Worm (Caenorhabditis elegans) whole organism, late embryonic: Measurements from ENCODE around the gene fbxb-111.

ENCODE experiments used
- C38D4.7 ChIP-seq: fragments of 200-800 bp; sonication (Bioruptor generic); optimal IDR thresholded peaks from 2 replicates; lab custom pipeline; 2018; ENCODE audit warnings: mild to moderate bottlenecking, missing genetic modification characterization, moderate library complexity, missing compliant biosample characterization
- K02D7.2 ChIP-seq: sonication (generic microtip); optimal IDR thresholded peaks from 2 replicates; lab custom pipeline; 2017; ENCODE audit warnings: mild to moderate bottlenecking, missing genetic modification characterization, missing compliant biosample characterization
- T23F11.4 ChIP-seq: fragments of 200-800 bp; sonication (Bioruptor generic); optimal IDR thresholded peaks from 2 replicates; lab custom pipeline; 2018; ENCODE audit warnings: mild to moderate bottlenecking, missing genetic modification characterization, missing compliant biosample characterization
- ahr-1 ChIP-seq: sonication (generic microtip); optimal IDR thresholded peaks from 2 replicates; lab custom pipeline; 2016; ENCODE audit warnings: missing genetic modification characterization, missing compliant biosample characterization
- ceh-18 ChIP-seq: sonication (generic microtip); optimal IDR thresholded peaks from 2 replicates; lab custom pipeline; 2016; ENCODE audit warnings: missing genetic modification characterization, missing compliant biosample characterization
- ceh-2 ChIP-seq: sonication (generic microtip); optimal IDR thresholded peaks from 2 replicates; lab custom pipeline; 2016; ENCODE audit warnings: missing genotype, missing genetic modification characterization, missing compliant biosample characterization
- ceh-24 ChIP-seq: sonication (generic microtip); optimal IDR thresholded peaks from 2 replicates; lab custom pipeline; 2016; ENCODE audit warnings: mild to moderate bottlenecking, missing genetic modification characterization, missing compliant biosample characterization
- ceh-30 ChIP-seq: fragments of 150-350 bp; optimal IDR thresholded peaks from 2 replicates; lab custom pipeline; 2014; ENCODE audit warnings: missing biosample characterization, missing genetic modification characterization
- ceh-34 ChIP-seq: sonication (generic microtip); optimal IDR thresholded peaks from 2 replicates; lab custom pipeline; 2016; ENCODE audit warnings: mild to moderate bottlenecking, missing genetic modification characterization, missing compliant biosample characterization
- che-1 ChIP-seq: sonication (generic microtip); optimal IDR thresholded peaks from 2 replicates; lab custom pipeline; 2016; ENCODE audit warnings: mild to moderate bottlenecking, missing genetic modification characterization, missing compliant biosample characterization
- dve-1 ChIP-seq: sonication (generic microtip); optimal IDR thresholded peaks from 2 replicates; lab custom pipeline; 2017; ENCODE audit warnings: antibody characterized with exemption, mild to moderate bottlenecking, missing genetic modification characterization, missing compliant biosample characterization
- elt-2 ChIP-seq: sonication (generic microtip); optimal IDR thresholded peaks from 2 replicates; lab custom pipeline; 2016; ENCODE audit warnings: missing genetic modification reagents, missing genetic modification characterization, missing compliant biosample characterization
- elt-4 ChIP-seq: sonication (generic microtip); optimal IDR thresholded peaks from 2 replicates; lab custom pipeline; 2016; ENCODE audit warnings: missing genetic modification characterization, missing compliant biosample characterization
- ets-4 ChIP-seq: sonication (generic microtip); optimal IDR thresholded peaks from 2 replicates; lab custom pipeline; 2016; ENCODE audit warnings: missing genetic modification characterization, missing compliant biosample characterization
- eyg-1 ChIP-seq: sonication (generic microtip); optimal IDR thresholded peaks from 2 replicates; lab custom pipeline; 2016; ENCODE audit warnings: missing genotype, missing genetic modification characterization, missing compliant biosample characterization
- fkh-10 ChIP-seq: fragments of 150-350 bp; optimal IDR thresholded peaks from 2 replicates; lab custom pipeline; 2014; ENCODE audit warnings: missing biosample characterization, missing genetic modification reagents, missing genetic modification characterization
- fkh-6 ChIP-seq: sonication (generic microtip); optimal IDR thresholded peaks from 2 replicates; lab custom pipeline; 2016; ENCODE audit warnings: missing genetic modification characterization, missing compliant biosample characterization
- gmeb-2 ChIP-seq: sonication (generic microtip); optimal IDR thresholded peaks from 2 replicates; lab custom pipeline; 2016; ENCODE audit warnings: missing genetic modification characterization, inconsistent platforms, missing compliant biosample characterization
- hlh-13 ChIP-seq: fragments of 200-800 bp; sonication (Bioruptor generic); optimal IDR thresholded peaks from 2 replicates; lab custom pipeline; 2018; ENCODE audit warnings: mild to moderate bottlenecking, missing genetic modification characterization, missing compliant biosample characterization
- hlh-6 ChIP-seq: sonication (generic microtip); optimal IDR thresholded peaks from 2 replicates; lab custom pipeline; 2016; ENCODE audit warnings: missing genotype, missing genetic modification characterization, missing compliant biosample characterization
- hlh-8 ChIP-seq: sonication (generic microtip); optimal IDR thresholded peaks from 2 replicates; lab custom pipeline; 2016; ENCODE audit warnings: missing genotype, missing genetic modification characterization, missing compliant biosample characterization
- lin-11 ChIP-seq: fragments of 200-800 bp; sonication (Bioruptor generic); optimal IDR thresholded peaks from 2 replicates; lab custom pipeline; 2018; ENCODE audit warnings: mild to moderate bottlenecking, missing genetic modification characterization, missing compliant biosample characterization
- madf-2 ChIP-seq: sonication (generic microtip); optimal IDR thresholded peaks from 2 replicates; lab custom pipeline; 2017; ENCODE audit warnings: missing genetic modification characterization, missing compliant biosample characterization
- mec-3 ChIP-seq: sonication (generic microtip); optimal IDR thresholded peaks from 2 replicates; lab custom pipeline; 2016; ENCODE audit warnings: borderline replicate concordance, missing genetic modification characterization, missing compliant biosample characterization
- nhr-11 ChIP-seq: fragments of 150-350 bp; optimal IDR thresholded peaks from 2 replicates; lab custom pipeline; 2014; ENCODE audit warnings: missing biosample characterization, missing genetic modification characterization
- nhr-232 ChIP-seq: sonication (generic microtip); optimal IDR thresholded peaks from 2 replicates; lab custom pipeline; 2016; ENCODE audit warnings: missing genetic modification characterization, missing compliant biosample characterization
- npax-4 ChIP-seq: sonication (generic microtip); optimal IDR thresholded peaks from 2 replicates; lab custom pipeline; 2016; ENCODE audit warnings: missing genetic modification characterization, missing compliant biosample characterization
- odd-2 ChIP-seq: sonication (generic microtip); optimal IDR thresholded peaks from 2 replicates; lab custom pipeline; 2017; ENCODE audit warnings: antibody characterized with exemption, mild to moderate bottlenecking, missing genetic modification characterization, missing compliant biosample characterization
- pat-9 ChIP-seq: fragments of 200-800 bp; sonication (Bioruptor generic); optimal IDR thresholded peaks from 2 replicates; lab custom pipeline; 2018; ENCODE audit warnings: mild to moderate bottlenecking, missing genetic modification characterization, moderate library complexity, missing compliant biosample characterization
- pha-4 ChIP-seq: fragments of 150-350 bp; optimal IDR thresholded peaks from 2 replicates; lab custom pipeline; 2018; ENCODE audit warnings: missing biosample characterization, missing genetic modification reagents, missing genetic modification characterization
- pqm-1 ChIP-seq: sonication (generic microtip); optimal IDR thresholded peaks from 2 replicates; lab custom pipeline; 2016; ENCODE audit warnings: missing genetic modification characterization, missing compliant biosample characterization
- pros-1 ChIP-seq: fragments of 150-350 bp; optimal IDR thresholded peaks from 2 replicates; lab custom pipeline; 2014; ENCODE audit warnings: missing biosample characterization, missing genetic modification reagents, missing genetic modification characterization
- ref-2 ChIP-seq: sonication (generic microtip); optimal IDR thresholded peaks from 2 replicates; lab custom pipeline; 2016; ENCODE audit warnings: missing genetic modification characterization, missing compliant biosample characterization
- rnt-1 ChIP-seq: sonication (generic microtip); optimal IDR thresholded peaks from 2 replicates; lab custom pipeline; 2016; ENCODE audit warnings: missing genetic modification characterization, missing compliant biosample characterization
- sox-2 ChIP-seq: fragments of 200-800 bp; sonication (Bioruptor generic); IDR thresholded peaks from 2 replicates; pipeline ENCODE4 v1.3.6; 2022; ENCODE audit warnings: missing genetic modification reagents, missing genetic modification characterization, missing compliant biosample characterization
- sox-4 ChIP-seq: sonication (generic microtip); optimal IDR thresholded peaks from 2 replicates; lab custom pipeline; 2017; ENCODE audit warnings: mild to moderate bottlenecking, missing genetic modification characterization, inconsistent platforms, missing compliant biosample characterization
- syd-9 ChIP-seq: sonication (generic microtip); optimal IDR thresholded peaks from 2 replicates; lab custom pipeline; 2016; ENCODE audit warnings: mild to moderate bottlenecking, missing genetic modification characterization, moderate library complexity, missing compliant biosample characterization
- tbx-7 ChIP-seq: sonication (generic microtip); optimal IDR thresholded peaks from 2 replicates; lab custom pipeline; 2016; ENCODE audit warnings: missing genotype, missing genetic modification characterization, missing compliant biosample characterization
- ttx-3 ChIP-seq: sonication (generic microtip); optimal IDR thresholded peaks from 2 replicates; lab custom pipeline; 2016; ENCODE audit warnings: missing genetic modification reagents, missing genetic modification characterization, missing compliant biosample characterization
- unc-55 ChIP-seq: sonication (generic microtip); optimal IDR thresholded peaks from 2 replicates; lab custom pipeline; 2017; ENCODE audit warnings: missing biosample characterization, missing genetic modification reagents, missing genetic modification characterization

fbxb-111 gene

DNA sequence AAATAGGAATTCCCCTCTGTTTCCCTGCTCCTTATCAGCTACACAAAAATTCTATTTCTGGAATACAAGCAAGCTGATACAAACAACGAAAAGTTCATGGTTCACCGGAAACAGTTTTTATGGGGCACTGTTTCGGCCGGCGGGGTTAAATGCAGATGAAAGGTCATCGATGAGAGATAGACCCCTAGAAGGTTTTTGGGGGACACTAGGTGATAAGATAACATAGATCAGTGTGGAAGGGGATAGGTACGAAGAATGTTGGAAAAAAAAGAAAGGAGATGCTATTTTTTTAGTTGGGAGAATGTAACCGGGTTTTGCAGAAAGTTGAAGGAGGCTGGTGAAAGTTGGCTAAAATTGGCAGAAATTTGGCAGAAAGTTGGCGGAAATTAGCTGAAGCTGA lies 30.8 kb upstream of the fbxb-111 start:
- TF ChIP-seq ceh-2 (tag; lab: Kevin White, UChicago) (no peak), hlh-13 (GFP tag; lab: Kevin White, UChicago) (no peak), elt-2 (tag; lab: Kevin White, UChicago) (peak; percentile 37), ceh-30 (tag; lab: Kevin White, UChicago) (no peak), ref-2 (no peak)

DNA sequence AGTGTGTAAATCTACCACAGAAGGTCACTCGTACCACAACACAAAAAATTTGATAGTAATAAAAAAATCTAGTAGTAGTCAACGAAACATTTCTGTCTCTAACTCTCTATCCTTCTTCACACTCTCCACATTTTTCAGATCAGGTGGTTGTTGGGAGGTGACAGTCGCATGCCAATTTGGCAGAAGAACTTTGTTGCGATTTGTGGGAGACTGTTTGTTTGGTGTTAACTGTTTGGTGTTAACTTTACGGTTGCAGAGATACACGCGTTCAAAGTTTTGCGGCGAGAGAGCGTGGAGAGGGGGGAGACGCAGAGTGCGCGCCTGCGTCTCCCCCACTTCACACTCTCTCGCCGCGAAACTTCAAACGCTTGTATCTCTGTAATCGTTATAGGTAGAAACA lies 30.1 kb upstream of the fbxb-111 start:
- TF ChIP-seq hlh-6 (tag; lab: Kevin White, UChicago) (no peak), eyg-1 (tag; lab: Kevin White, UChicago) (no peak), sox-2 (no peak), gmeb-2 (no peak), pat-9 (no peak), ceh-2 (tag; lab: Kevin White, UChicago) (no peak), pha-4 (tag; lab: Kevin White, UChicago) (no peak), K02D7.2 (no peak), ceh-34 (tag; lab: Kevin White, UChicago) (no peak), ref-2 (no peak), che-1 (no peak), tbx-7 (tag; lab: Kevin White, UChicago) (no peak), odd-2 (no peak), nhr-11 (tag; lab: Kevin White, UChicago) (no peak), pros-1 (tag; lab: Kevin White, UChicago) (no peak), elt-2 (tag; lab: Kevin White, UChicago) (no peak)

DNA sequence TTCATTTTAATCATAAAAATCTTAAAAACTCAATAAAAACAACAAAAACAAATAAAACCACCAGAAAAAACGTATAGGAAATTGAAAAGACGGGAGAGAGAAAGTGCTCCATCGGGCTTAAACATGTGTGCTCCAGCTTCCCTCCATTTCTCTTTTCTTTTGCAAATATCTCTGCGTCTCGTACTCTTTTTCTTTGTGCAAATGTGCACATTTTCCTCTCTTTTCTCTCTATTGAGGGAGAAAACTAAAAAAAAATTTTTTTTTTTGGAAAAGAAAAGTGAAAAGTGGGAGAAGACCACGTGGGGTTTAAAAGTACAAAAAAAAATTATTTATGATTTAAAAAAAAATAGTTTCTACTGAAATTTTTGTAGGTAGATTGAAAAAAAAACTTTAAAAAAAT lies 29.4 kb upstream of the fbxb-111 start:
- TF ChIP-seq sox-2 (no peak), hlh-8 (peak; percentile 69)

DNA sequence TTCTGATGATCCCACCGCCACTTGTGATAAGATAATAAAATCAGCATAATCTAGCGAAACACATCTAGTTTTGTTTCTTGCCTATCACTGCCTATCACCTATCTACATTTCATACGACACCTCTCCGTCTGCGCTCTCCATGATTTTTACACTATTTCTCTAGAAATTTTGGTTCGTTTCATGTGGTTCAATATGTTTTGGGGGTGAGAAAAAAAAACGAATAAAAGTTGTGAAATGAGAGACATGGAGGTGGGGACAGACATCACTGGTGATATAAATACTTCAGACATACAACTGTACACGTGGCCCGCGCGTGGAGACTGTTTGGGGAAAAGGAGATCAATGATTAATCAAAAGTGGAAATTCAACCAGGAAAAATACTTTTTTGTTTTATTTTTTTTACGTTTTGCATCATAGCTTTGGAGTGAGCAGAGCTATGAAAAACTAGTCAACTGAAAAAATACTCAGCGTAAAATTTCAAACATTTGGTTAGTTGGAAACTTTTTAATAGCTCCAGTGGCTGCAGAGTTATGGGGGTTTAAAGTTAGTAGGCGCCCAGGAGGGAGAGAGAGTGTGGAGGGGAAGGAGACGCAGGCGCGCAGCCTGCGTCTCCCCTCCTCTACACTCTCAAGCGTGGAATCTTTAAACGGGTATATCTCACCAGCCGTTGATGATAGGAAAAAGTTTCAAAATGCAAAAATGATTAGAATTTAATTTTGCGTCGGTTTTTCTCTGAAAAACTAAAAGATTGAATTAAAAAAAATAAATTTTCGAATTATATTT lies 28.2 kb upstream of the fbxb-111 start:
- TF ChIP-seq madf-2 (no peak), elt-2 (tag; lab: Kevin White, UChicago) (peak; percentile 88)
- TF ChIP-seq, all 69 proteins: peak for 1

DNA sequence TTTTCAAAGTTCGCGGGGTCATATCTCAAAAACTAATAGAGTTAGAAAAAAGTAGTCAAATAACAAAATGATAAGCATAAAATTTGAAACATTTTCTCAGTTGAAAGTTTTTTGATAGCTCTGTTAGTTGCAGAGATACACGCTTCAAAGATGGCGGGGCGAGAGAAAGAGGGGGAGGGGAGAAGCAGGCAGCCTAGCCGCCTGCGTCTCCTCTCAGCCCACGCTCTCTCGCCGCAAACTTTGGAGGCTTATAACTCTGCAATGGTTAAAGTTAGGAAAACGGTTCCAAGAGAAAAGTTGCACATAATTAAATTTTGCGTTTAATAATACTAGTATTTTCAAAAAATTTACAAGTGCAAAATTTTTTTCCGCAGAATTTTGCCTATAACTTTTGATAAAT lies 27.0 kb upstream of the fbxb-111 start:
- TF ChIP-seq lin-11 (tag; lab: Kevin White, UChicago) (no peak), nhr-232 (no peak), ttx-3 (tag; lab: Kevin White, UChicago) (no peak), ets-4 (no peak), rnt-1 (tag; lab: Kevin White, UChicago) (no peak), npax-4 (no peak), elt-4 (tag; lab: Kevin White, UChicago) (no peak), ceh-2 (tag; lab: Kevin White, UChicago) (no peak), fkh-10 (no peak), C38D4.7 (GFP tag; lab: Kevin White, UChicago) (no peak)

DNA sequence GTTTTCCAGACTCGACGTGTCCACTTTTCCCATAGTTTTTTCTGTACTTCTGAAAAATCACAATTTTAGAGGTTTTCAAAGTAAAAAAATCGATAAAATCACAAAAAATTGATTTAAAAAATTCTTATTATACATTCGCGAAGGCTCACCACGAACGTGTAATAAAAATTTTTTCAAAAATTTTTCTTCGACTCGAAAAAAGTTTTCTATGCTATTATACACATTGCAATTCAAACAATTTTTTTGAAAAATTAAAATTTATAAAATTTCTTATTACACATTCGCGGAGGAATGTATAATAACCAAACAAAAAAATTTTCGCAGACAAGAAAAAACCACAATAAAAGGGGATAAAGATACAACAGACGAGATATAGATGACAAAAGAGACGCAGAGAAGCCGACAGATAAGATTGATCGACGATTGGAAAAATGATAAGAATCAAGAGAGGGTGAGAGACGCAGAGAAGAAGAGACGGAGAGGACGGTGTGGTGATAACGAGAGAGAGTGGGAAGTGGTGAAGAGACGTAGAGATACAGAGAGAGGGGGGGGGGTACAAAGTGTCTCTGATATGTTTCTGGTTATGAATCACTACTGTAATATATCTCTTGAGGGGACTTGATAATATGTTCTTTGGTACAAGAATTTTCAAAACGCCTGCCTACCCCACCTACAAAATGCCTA lies 25.9 kb upstream of the fbxb-111 start, which contains the start of gene nhr-119:
Gene nhr-119, minus strand, starts transcription at position 51 of the 684 bp plus-strand sequence.
- TF ChIP-seq mec-3 (tag; lab: Kevin White, UChicago) = no peak
- TF ChIP-seq fkh-6 (tag; lab: Kevin White, UChicago) = no peak
- TF ChIP-seq sox-4 (tag; lab: Kevin White, UChicago) = no peak
- no peak for TF ChIP-seq T23F11.4 (GFP tag; lab: Kevin White, UChicago)
- TF ChIP-seq unc-55 (GFP tag; lab: Kevin White, UChicago) = peak; percentile 97
- no peak for TF ChIP-seq syd-9 (tag; lab: Kevin White, UChicago)
- TF ChIP-seq eyg-1 (tag; lab: Kevin White, UChicago) = no peak
- TF ChIP-seq ceh-18 = peak; percentile 47
- TF ChIP-seq dve-1 (tag; lab: Kevin White, UChicago) = peak; percentile 38
- TF ChIP-seq ceh-24 (tag; lab: Kevin White, UChicago) = no peak
- peak; percentile 84 for TF ChIP-seq elt-2 (tag; lab: Kevin White, UChicago)
- TF ChIP-seq C38D4.7 (GFP tag; lab: Kevin White, UChicago) = no peak
- no peak for TF ChIP-seq gmeb-2
- TF ChIP-seq pqm-1 = peak; percentile 17
- no peak for TF ChIP-seq ahr-1 (tag; lab: Kevin White, UChicago)
- TF ChIP-seq npax-4 = no peak
- no peak for TF ChIP-seq rnt-1 (tag; lab: Kevin White, UChicago)
- TF ChIP-seq nhr-11 (tag; lab: Kevin White, UChicago) = no peak
